Worm (Caenorhabditis elegans): ENCODE data around the gene F57G4.1.

DNA sequence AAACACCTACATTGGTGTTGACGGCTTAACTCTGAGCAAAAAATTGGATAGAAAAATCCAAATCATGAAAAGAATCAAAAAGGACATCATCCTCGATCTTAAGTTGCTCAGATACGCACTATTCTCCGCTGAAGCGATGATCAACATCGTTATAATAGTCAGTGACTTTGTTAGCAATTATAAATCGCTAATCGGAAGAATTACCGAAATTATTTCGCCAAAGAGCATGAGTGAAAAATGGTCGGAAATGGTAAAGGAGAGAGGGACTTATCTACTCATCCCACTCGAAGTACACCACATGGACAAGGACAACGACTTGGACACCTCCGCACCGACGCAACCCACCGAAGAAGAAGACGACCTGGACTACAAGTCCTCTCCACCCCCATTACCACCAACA, 43.3 kb upstream of the F57G4.1 start:
- TF ChIP-seq klf-2 (GFP tag; conservative IDR thresholded peaks at IDR 0.05) (no peak), ztf-23 (GFP tag; IDR thresholded peaks at IDR 0.05) (no peak), tab-1 (GFP tag; IDR thresholded peaks at IDR 0.05) (no peak), flt-1 (GFP tag; IDR thresholded peaks at IDR 0.05) (no peak), med-1 (GFP tag; optimal IDR thresholded peaks at IDR 0.05; ENCODE audit: insufficient read depth) (no peak), ztf-29 (GFP tag; IDR thresholded peaks at IDR 0.05) (no peak), cog-1 (tag; optimal IDR thresholded peaks at IDR 0.05) (no peak), T22C8.4 (GFP tag; IDR thresholded peaks at IDR 0.05) (no peak)

Data from whole organism, midembryonic.